Worm (Caenorhabditis elegans) whole organism, early embryonic: ENCODE results near the gene fmo-3.

Experiments
- B0310.2 ChIP-seq: sonication (generic microtip); optimal IDR thresholded peaks from 2 replicates; lab custom pipeline; 2016; ENCODE audit warnings: mild to moderate bottlenecking, missing genetic modification characterization, missing compliant biosample characterization
- F13C5.2 ChIP-seq: sonication (generic microtip); optimal IDR thresholded peaks from 2 replicates; lab custom pipeline; 2017; ENCODE audit warnings: mild to moderate bottlenecking, missing genetic modification characterization, inconsistent platforms, missing compliant biosample characterization
- ama-1 ChIP-seq: fragments of 150-350 bp; optimal IDR thresholded peaks from 2 replicates; lab custom pipeline; 2014
- flt-1 ChIP-seq: fragments of 200-800 bp; sonication (Bioruptor generic); IDR thresholded peaks from 2 replicates; pipeline ENCODE4 v1.3.6; 2022; ENCODE audit warnings: missing genetic modification characterization, missing compliant biosample characterization
- hmg-4 ChIP-seq: fragments of 200-800 bp; sonication (Bioruptor generic); optimal IDR thresholded peaks from 2 replicates; lab custom pipeline; 2018; ENCODE audit warnings: mild to moderate bottlenecking, missing genetic modification characterization, missing compliant biosample characterization
- scrt-1 ChIP-seq: fragments of 200-800 bp; sonication (Bioruptor generic); IDR thresholded peaks from 2 replicates; pipeline ENCODE4 v1.3.6; 2022; ENCODE audit warnings: missing genetic modification characterization, missing compliant biosample characterization
- tbx-37 ChIP-seq: fragments of 200-800 bp; sonication (Bioruptor generic); conservative IDR thresholded peaks from 2 replicates; pipeline ENCODE4 v1.3.6; 2022; ENCODE audit warnings: missing genetic modification reagents, missing genetic modification characterization, missing compliant biosample characterization

DNA sequence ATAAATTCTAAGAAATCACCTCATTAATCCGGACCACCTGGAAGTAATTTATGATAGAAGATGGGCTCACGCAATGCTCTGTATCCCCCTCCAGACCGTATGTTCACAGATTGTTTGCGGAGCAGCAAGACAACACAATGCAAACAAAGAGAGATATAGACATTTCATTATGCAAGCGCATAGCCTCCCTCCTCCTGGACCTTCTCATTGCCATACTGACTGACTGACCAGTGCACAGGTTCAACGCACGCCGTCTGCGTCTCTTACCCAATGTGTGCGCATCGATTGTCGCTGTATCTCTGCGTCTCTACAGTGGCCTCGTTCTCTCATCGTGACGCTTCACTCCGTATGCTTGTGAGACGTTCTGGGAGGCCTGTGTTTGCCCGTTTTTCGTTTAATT lies 42.8 kb upstream of the fmo-3 start:
- peak; percentile 37; the same call in 1 of the 2 replicates for TF ChIP-seq flt-1 (GFP tag; lab: Robert Waterston, UW)
- TF ChIP-seq B0310.2, result no peak
- TF ChIP-seq F13C5.2 (tag; lab: Kevin White, UChicago), result peak; percentile 41
- peak; percentile 45 for TF ChIP-seq hmg-4 (GFP tag; lab: Kevin White, UChicago)
- no peak for TF ChIP-seq scrt-1 (GFP tag; lab: Robert Waterston, UW)
- TF ChIP-seq ama-1, result no peak
- no peak for TF ChIP-seq tbx-37 (GFP tag; lab: Robert Waterston, UW)
